Worm (Caenorhabditis elegans): ENCODE data around the gene sec-31.

DNA sequence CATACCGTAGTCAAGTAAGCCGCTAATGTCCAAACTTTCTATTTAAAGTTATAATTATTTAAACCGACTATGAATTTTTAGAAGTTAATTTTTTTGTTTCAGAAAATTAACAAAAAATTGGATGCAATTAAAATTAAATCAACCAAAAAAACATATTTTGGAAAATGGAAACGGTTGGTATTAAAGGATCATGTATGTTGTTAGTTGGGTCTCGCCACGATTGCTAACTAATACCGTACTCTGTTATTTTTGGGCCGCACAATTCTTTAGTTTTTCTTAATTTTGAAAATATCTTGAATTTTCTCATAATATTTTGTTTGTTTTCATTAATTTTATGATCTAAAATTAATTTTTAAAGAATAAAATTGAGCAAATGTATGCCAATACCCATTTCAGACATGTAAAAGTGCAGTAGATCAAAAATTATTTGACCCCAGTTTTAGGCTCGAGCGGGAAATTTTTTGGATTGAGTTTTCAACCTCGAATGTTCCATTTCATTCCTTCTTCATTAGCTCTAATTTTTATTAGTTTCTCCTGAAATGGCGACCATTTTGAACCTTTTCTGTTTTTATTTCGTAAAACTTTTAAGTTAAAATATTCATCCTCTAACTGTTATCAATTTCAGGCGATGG, 890 bp upstream of the sec-31 start, which contains the start of gene cbd-1:
- TF ChIP-seq elt-1 (tag; optimal IDR thresholded peaks at IDR 0.05; ENCODE audit: borderline replicate concordance, insufficient read depth) (no peak), snpc-4 (tag; optimal IDR thresholded peaks at IDR 0.05) (no peak), nhr-12 (tag; optimal IDR thresholded peaks at IDR 0.05) (no peak), nhr-76 (tag; optimal IDR thresholded peaks at IDR 0.05) (no peak), bed-3 (GFP tag; optimal IDR thresholded peaks at IDR 0.05) (no peak), nhr-28 (tag; optimal IDR thresholded peaks at IDR 0.05) (no peak), ces-1 (GFP tag; optimal IDR thresholded peaks at IDR 0.05) (no peak), nhr-237 (tag; optimal IDR thresholded peaks at IDR 0.05) (no peak), unc-62 (GFP tag; optimal IDR thresholded peaks at IDR 0.05) (no peak), unc-39 (tag; optimal IDR thresholded peaks at IDR 0.05) (no peak), pha-4 (tag; optimal IDR thresholded peaks at IDR 0.05) (no peak), lin-13 (tag; optimal IDR thresholded peaks at IDR 0.05) (no peak), flh-1 (GFP tag; optimal IDR thresholded peaks at IDR 0.05) (no peak)

Measured in whole organism, mixed stage, embryonic.